Worm (Caenorhabditis elegans): ENCODE results near the gene ceh-62.

- TF ChIP-seq rpc-1 (optimal IDR thresholded peaks at IDR 0.05) (no peak), rpc-1 (tag; optimal IDR thresholded peaks at IDR 0.05) (no peak), unc-130 (GFP tag; optimal IDR thresholded peaks at IDR 0.05) (no peak), snpc-4 (GFP tag; optimal IDR thresholded peaks at IDR 0.05) (no peak), snpc-4 (tag; optimal IDR thresholded peaks at IDR 0.05) (no peak), akir-1 (GFP tag; optimal IDR thresholded peaks at IDR 0.05) (no peak), Y53G8AR.9 (GFP tag; conservative IDR thresholded peaks at IDR 0.05) (no peak), ZK185.1 (tag; optimal IDR thresholded peaks at IDR 0.05; ENCODE audit: poor library complexity, severe bottlenecking) (no peak), let-607 (tag; optimal IDR thresholded peaks at IDR 0.05) (no peak), C06A6.2 (GFP tag; conservative IDR thresholded peaks at IDR 0.05) (no peak), C17E4.6 (GFP tag; IDR thresholded peaks at IDR 0.05) (no peak)
Observed at ce11 chrII:10758951-10759350, 46.6 kb upstream of the ceh-62 start.
